Fruit fly (Drosophila melanogaster) whole organism, embryonic: Measurements from ENCODE around the gene IntS10.

Source experiments
- Abd-B ChIP-seq: fragments of 200-800 bp; sonication (Bioruptor generic); optimal IDR thresholded peaks from 2 replicates; lab custom pipeline; 2018; ENCODE audit warnings: missing biosample characterization, mild to moderate bottlenecking, missing genetic modification characterization, moderate library complexity
- Aef1 ChIP-seq: fragments of 200-800 bp; sonication (Bioruptor generic); IDR thresholded peaks from 3 replicates; pipeline ENCODE4 v1.3.6; 2022; ENCODE audit warnings: missing biosample characterization, missing genetic modification characterization
- B-H1 ChIP-seq: fragments of 200-800 bp; sonication (Bioruptor generic); IDR thresholded peaks from 3 replicates; pipeline ENCODE4 v1.3.6; 2022; ENCODE audit warnings: missing biosample characterization, missing genetic modification characterization
- CG10147 ChIP-seq: fragments of 200-800 bp; sonication (Bioruptor generic); optimal IDR thresholded peaks from 2 replicates; lab custom pipeline; 2019; ENCODE audit warnings: missing biosample characterization, mild to moderate bottlenecking, missing genetic modification characterization, moderate library complexity
- CG11093 ChIP-seq: fragments of 200-800 bp; sonication (Bioruptor generic); IDR thresholded peaks from 3 replicates; pipeline ENCODE4 v1.3.6; 2022; ENCODE audit warnings: missing biosample characterization, missing genetic modification characterization
- CG12071 ChIP-seq: fragments of 200-800 bp; sonication (Bioruptor generic); optimal IDR thresholded peaks from 3 replicates; lab custom pipeline; 2018; ENCODE audit warnings: missing biosample characterization, mild to moderate bottlenecking, missing genetic modification characterization
- CG12391 ChIP-seq: fragments of 200-800 bp; sonication (Bioruptor generic); optimal IDR thresholded peaks from 3 replicates; lab custom pipeline; 2018; ENCODE audit warnings: missing biosample characterization, mild to moderate bottlenecking, missing genetic modification characterization, moderate library complexity
- CG12659 ChIP-seq: fragments of 200-800 bp; sonication (Bioruptor generic); optimal IDR thresholded peaks from 3 replicates; lab custom pipeline; 2017; ENCODE audit warnings: mild to moderate bottlenecking, missing biosample characterization, missing genetic modification reagents, missing genetic modification characterization
- CG14441 ChIP-seq: fragments of 200-800 bp; sonication (Bioruptor generic); IDR thresholded peaks from 2 replicates; pipeline ENCODE4 v1.3.6; 2022; ENCODE audit warnings: missing biosample characterization, missing genetic modification characterization
- CG14710 ChIP-seq: fragments of 200-800 bp; sonication (Bioruptor generic); optimal IDR thresholded peaks from 3 replicates; lab custom pipeline; 2019; ENCODE audit warnings: missing biosample characterization, mild to moderate bottlenecking, missing genetic modification characterization, moderate library complexity
- CG15011 ChIP-seq: fragments of 200-800 bp; sonication (Bioruptor generic); optimal IDR thresholded peaks from 3 replicates; lab custom pipeline; 2018; ENCODE audit warnings: missing biosample characterization, mild to moderate bottlenecking, missing genetic modification characterization
- CG15269 ChIP-seq: fragments of 200-800 bp; sonication (Bioruptor generic); optimal IDR thresholded peaks from 2 replicates; lab custom pipeline; 2018; ENCODE audit warnings: missing biosample characterization, mild to moderate bottlenecking, missing genetic modification characterization, moderate library complexity
- CG16863 ChIP-seq: fragments of 200-800 bp; sonication (Bioruptor generic); optimal IDR thresholded peaks from 3 replicates; lab custom pipeline; 2016; ENCODE audit warnings: missing biosample characterization, missing genetic modification characterization
- CG17829 ChIP-seq: fragments of 200-800 bp; optimal IDR thresholded peaks from 2 replicates; lab custom pipeline; 2019; ENCODE audit warnings: missing biosample characterization, mild to moderate bottlenecking, missing genetic modification characterization, moderate library complexity
- CG2129 ChIP-seq: fragments of 200-800 bp; sonication (Bioruptor generic); IDR thresholded peaks from 2 replicates; pipeline ENCODE4 v1.3.6; 2022; ENCODE audit warnings: missing biosample characterization, missing genetic modification characterization; ENCODE audit not compliant: partially characterized antibody
- CG31441 ChIP-seq: fragments of 200-800 bp; sonication (Bioruptor generic); IDR thresholded peaks from 2 replicates; pipeline ENCODE4 v1.3.6; 2022; ENCODE audit warnings: missing biosample characterization, missing genetic modification characterization
- CG3407 ChIP-seq: fragments of 200-800 bp; sonication (Bioruptor generic); optimal IDR thresholded peaks from 2 replicates; lab custom pipeline; 2018; ENCODE audit warnings: missing biosample characterization, mild to moderate bottlenecking, missing genetic modification characterization
- CG34422 ChIP-seq: fragments of 200-800 bp; sonication (Bioruptor generic); IDR thresholded peaks from 3 replicates; pipeline ENCODE4 v1.3.6; 2022; ENCODE audit warnings: missing biosample characterization, missing genetic modification characterization
- CG4617 ChIP-seq: fragments of 200-800 bp; sonication (Bioruptor generic); optimal IDR thresholded peaks from 3 replicates; lab custom pipeline; 2016; ENCODE audit warnings: missing biosample characterization, missing genetic modification characterization, borderline replicate concordance
- CG6791 ChIP-seq: fragments of 200-800 bp; sonication (Bioruptor generic); IDR thresholded peaks from 3 replicates; pipeline ENCODE4 v1.3.6; 2022; ENCODE audit warnings: missing biosample characterization, missing genetic modification characterization; ENCODE audit not compliant: partially characterized antibody
- CG6813 ChIP-seq: fragments of 200-800 bp; sonication (Bioruptor generic); optimal IDR thresholded peaks from 2 replicates; lab custom pipeline; 2017; ENCODE audit warnings: missing biosample characterization, missing genetic modification characterization, mild to moderate bottlenecking, moderate library complexity, missing genetic modification reagents
- CG7372 ChIP-seq: fragments of 200-800 bp; sonication (Bioruptor generic); IDR thresholded peaks from 2 replicates; pipeline ENCODE4 v1.3.6; 2022; ENCODE audit warnings: missing biosample characterization, missing genetic modification characterization
- CHES-1-like ChIP-seq: fragments of 200-800 bp; sonication (Bioruptor generic); optimal IDR thresholded peaks from 2 replicates; lab custom pipeline; 2016; ENCODE audit warnings: missing biosample characterization, missing genetic modification characterization
- CTCF ChIP-seq: fragments of 200-800 bp; sonication (Bioruptor generic); optimal IDR thresholded peaks from 2 replicates; lab custom pipeline; 2017; ENCODE audit warnings: missing biosample characterization, mild to moderate bottlenecking, missing genetic modification characterization, moderate library complexity
- Doc3 ChIP-seq: fragments of 200-800 bp; sonication (Bioruptor generic); IDR thresholded peaks from 3 replicates; pipeline ENCODE4 v1.3.6; 2022; ENCODE audit warnings: missing biosample characterization, missing genetic modification characterization; ENCODE audit not compliant: partially characterized antibody
- Dp ChIP-seq: fragments of 200-800 bp; sonication (Bioruptor generic); optimal IDR thresholded peaks from 2 replicates; lab custom pipeline; 2018; ENCODE audit warnings: missing biosample characterization, mild to moderate bottlenecking, missing genetic modification characterization, moderate library complexity
- Hr51 ChIP-seq, 2 experiments: fragments of 200-800 bp; sonication (Bioruptor generic); optimal IDR thresholded peaks; 2 replicates in 1 of 2; 3 replicates in 1 of 2; lab custom pipeline; 2016 to 2018; ENCODE audit warnings: missing biosample characterization in 2 of 2, missing genetic modification characterization in 2 of 2, mild to moderate bottlenecking in 1 of 2, moderate library complexity in 1 of 2
- Med ChIP-seq: fragments of 200-800 bp; sonication (Bioruptor generic); peaks from one replicate; lab custom pipeline; 2016; ENCODE audit warnings: missing biosample characterization, missing genetic modification characterization, mild to moderate bottlenecking, inconsistent platforms, moderate library complexity
- NfI ChIP-seq: fragments of 200-800 bp; sonication (Bioruptor generic); optimal IDR thresholded peaks from 3 replicates; lab custom pipeline; 2018; ENCODE audit warnings: missing biosample characterization, mild to moderate bottlenecking, missing genetic modification characterization, moderate library complexity
- Oaz ChIP-seq: fragments of 200-800 bp; sonication (Bioruptor generic); IDR thresholded peaks from 2 replicates; pipeline ENCODE4 v1.3.6; 2022; ENCODE audit warnings: missing biosample characterization, missing genetic modification characterization
- Rfx ChIP-seq: fragments of 200-800 bp; sonication (Bioruptor generic); IDR thresholded peaks from 2 replicates; pipeline ENCODE4 v1.3.6; 2022; ENCODE audit warnings: missing biosample characterization, missing genetic modification characterization
- Side ChIP-seq: fragments of 200-800 bp; sonication (Bioruptor generic); optimal IDR thresholded peaks from 2 replicates; lab custom pipeline; 2016; ENCODE audit warnings: missing biosample characterization, missing genetic modification characterization
- Sox102F ChIP-seq: fragments of 200-800 bp; sonication (Bioruptor generic); optimal IDR thresholded peaks from 2 replicates; lab custom pipeline; 2018; ENCODE audit warnings: missing biosample characterization, mild to moderate bottlenecking, missing genetic modification characterization, moderate library complexity
- Taf1 ChIP-seq: fragments of 200-800 bp; sonication (Bioruptor generic); IDR thresholded peaks from 2 replicates; pipeline ENCODE4 v1.3.6; 2022; ENCODE audit warnings: missing biosample characterization, missing genetic modification characterization
- Trl ChIP-seq, 3 experiments: fragments of >200 bp in 2 of 3; fragments of 200-800 bp in 1 of 3; sonication (Bioruptor generic) in 1 of 3; optimal IDR thresholded peaks; 2 replicates in 1 of 3; 3 replicates in 2 of 3; lab custom pipeline; 2016 to 2017; ENCODE audit warnings: missing biosample characterization in 1 of 3, missing genetic modification characterization in 1 of 3
- Usf ChIP-seq: fragments of 200-800 bp; sonication (Bioruptor generic); optimal IDR thresholded peaks from 2 replicates; lab custom pipeline; 2017; ENCODE audit warnings: missing genotype, missing biosample characterization, missing genetic modification characterization
- ash1 ChIP-seq: fragments of 200-800 bp; sonication (Bioruptor generic); optimal IDR thresholded peaks from 2 replicates; lab custom pipeline; 2018; ENCODE audit warnings: missing biosample characterization, mild to moderate bottlenecking, missing genetic modification characterization
- bowl ChIP-seq: fragments of 200-800 bp; sonication (Bioruptor generic); IDR thresholded peaks from 2 replicates; pipeline ENCODE4 v1.3.6; 2022; ENCODE audit warnings: missing biosample characterization, missing genetic modification characterization
- br ChIP-seq: fragments of >200 bp; optimal IDR thresholded peaks from 2 replicates; lab custom pipeline; 2017
- dysf ChIP-seq: fragments of 200-800 bp; sonication (Bioruptor generic); IDR thresholded peaks from 3 replicates; pipeline ENCODE4 v1.3.6; 2022; ENCODE audit warnings: missing biosample characterization, missing genetic modification characterization
- grn ChIP-seq: fragments of 200-800 bp; sonication (Bioruptor generic); optimal IDR thresholded peaks from 3 replicates; lab custom pipeline; 2017; ENCODE audit warnings: missing biosample characterization, missing genetic modification characterization
- gro ChIP-seq: fragments of 200-800 bp; sonication (Bioruptor generic); optimal IDR thresholded peaks from 2 replicates; lab custom pipeline; 2016; ENCODE audit warnings: missing biosample characterization, missing genetic modification characterization
- hbn ChIP-seq: fragments of 200-800 bp; sonication (Bioruptor generic); IDR thresholded peaks from 2 replicates; pipeline ENCODE4 v1.3.6; 2022; ENCODE audit warnings: missing biosample characterization, missing genetic modification characterization; ENCODE audit not compliant: partially characterized antibody
- jumu ChIP-seq: fragments of 200-800 bp; sonication (Bioruptor generic); optimal IDR thresholded peaks from 3 replicates; lab custom pipeline; 2016; ENCODE audit warnings: missing biosample characterization, missing genetic modification characterization
- kah ChIP-seq: fragments of 200-800 bp; sonication (Bioruptor generic); optimal IDR thresholded peaks from 2 replicates; lab custom pipeline; 2018; ENCODE audit warnings: missing biosample characterization, mild to moderate bottlenecking, missing genetic modification characterization
- knrl ChIP-seq: fragments of 200-800 bp; sonication (Bioruptor generic); IDR thresholded peaks from 3 replicates; pipeline ENCODE4 v1.3.6; 2022; ENCODE audit warnings: missing biosample characterization, missing genetic modification characterization; ENCODE audit not compliant: partially characterized antibody
- lab ChIP-seq: fragments of 200-800 bp; sonication (Bioruptor generic); optimal IDR thresholded peaks from 3 replicates; lab custom pipeline; 2017; ENCODE audit warnings: missing biosample characterization, missing genetic modification characterization, mild to moderate bottlenecking, moderate library complexity, missing genetic modification reagents
- pfk ChIP-seq: fragments of 200-800 bp; sonication (Bioruptor generic); optimal IDR thresholded peaks from 2 replicates; lab custom pipeline; 2018; ENCODE audit warnings: missing biosample characterization, mild to moderate bottlenecking, missing genetic modification characterization, moderate library complexity
- psq ChIP-seq: fragments of 200-800 bp; sonication (Bioruptor generic); optimal IDR thresholded peaks from 2 replicates; lab custom pipeline; 2017; ENCODE audit warnings: missing biosample characterization, missing genetic modification characterization
- pum ChIP-seq: fragments of 200-800 bp; sonication (Bioruptor generic); optimal IDR thresholded peaks from 2 replicates; lab custom pipeline; 2016; ENCODE audit warnings: missing biosample characterization, missing genetic modification characterization
- zfh1 ChIP-seq: fragments of 200-800 bp; sonication (Bioruptor generic); IDR thresholded peaks from 3 replicates; pipeline ENCODE4 v1.3.6; 2022; ENCODE audit warnings: missing biosample characterization, missing genetic modification characterization

IntS10 gene

dm6 chr3L:3770823-3771222, 35.7 kb upstream of the IntS10 start (continued):
- peak; percentile 67 for TF ChIP-seq CG10147 (GFP tag; lab: Kevin White, UChicago)
- no peak for TF ChIP-seq CG2129 (GFP tag; lab: Robert Waterston, UW)
- TF ChIP-seq ash1 (GFP tag; lab: Kevin White, UChicago), result no peak
- TF ChIP-seq CG6813 (GFP tag; lab: Kevin White, UChicago), result no peak
- peak; percentile 90 for TF ChIP-seq Med (GFP tag; lab: Kevin White, UChicago)
- TF ChIP-seq Oaz (GFP tag; lab: Robert Waterston, UW), result no peak
- TF ChIP-seq jumu, result no peak
- no peak for TF ChIP-seq CG3407 (GFP tag; lab: Kevin White, UChicago)
- no peak for TF ChIP-seq B-H1 (GFP tag; lab: Robert Waterston, UW)
- no peak for TF ChIP-seq CG6791 (GFP tag; lab: Robert Waterston, UW)
- TF ChIP-seq Aef1 (GFP tag; lab: Robert Waterston, UW), result peak; percentile 45; the same call in 2 of the 3 replicates
- TF ChIP-seq Sox102F (GFP tag; lab: Kevin White, UChicago), result peak; percentile 59
- no peak for TF ChIP-seq psq (GFP tag; lab: Kevin White, UChicago)
- no peak for TF ChIP-seq grn (GFP tag; lab: Kevin White, UChicago)
- no peak for TF ChIP-seq hbn (GFP tag; lab: Robert Waterston, UW)
- TF ChIP-seq Trl (optimal IDR thresholded peaks at IDR 0.05; lab: Kevin White, UChicago), result no peak
- no peak for TF ChIP-seq Trl (GFP tag; optimal IDR thresholded peaks at IDR 0.05; lab: Kevin White, UChicago)
- no peak for TF ChIP-seq CG11093 (GFP tag; lab: Robert Waterston, UW)
- no peak for TF ChIP-seq pfk
- TF ChIP-seq CG4617 (GFP tag; lab: Kevin White, UChicago), result peak; percentile 1
- no peak for TF ChIP-seq CG34422 (GFP tag; lab: Robert Waterston, UW)
- TF ChIP-seq CG12071 (GFP tag; lab: Kevin White, UChicago), result peak; percentile 35
- no peak for TF ChIP-seq br (lab: Kevin White, UChicago)
- no peak for TF ChIP-seq CTCF (GFP tag; lab: Kevin White, UChicago)
- TF ChIP-seq Side (GFP tag; lab: Kevin White, UChicago), result no peak
- peak; percentile 42 for TF ChIP-seq gro
- TF ChIP-seq knrl (GFP tag; lab: Robert Waterston, UW), result no peak
- TF ChIP-seq pum (GFP tag; lab: Kevin White, UChicago), result no peak
- peak; percentile 62 for TF ChIP-seq CG15269 (tag; lab: Kevin White, UChicago)
- no peak for TF ChIP-seq kah (GFP tag; lab: Kevin White, UChicago)
- no peak for TF ChIP-seq Usf (GFP tag; lab: Kevin White, UChicago)
- no peak for TF ChIP-seq CG31441
- peak; percentile 20 for TF ChIP-seq CG12659 (GFP tag; lab: Kevin White, UChicago)
- peak; percentile 73 for TF ChIP-seq dysf (GFP tag; lab: Robert Waterston, UW)
- 0 out of 2 replicates have a peak, but pooled peaks have one; percentile 12 for TF ChIP-seq CG7372 (GFP tag; lab: Robert Waterston, UW)
- peak; percentile 37 for TF ChIP-seq CG12391 (tag; lab: Kevin White, UChicago)
- TF ChIP-seq NfI (GFP tag; lab: Kevin White, UChicago), result peak; percentile 68
- peak; percentile 57 for TF ChIP-seq lab (GFP tag; lab: Kevin White, UChicago)
- no peak for TF ChIP-seq Dp (GFP tag; lab: Kevin White, UChicago)
- TF ChIP-seq CG17829 (tag; lab: Kevin White, UChicago), result no peak
- TF ChIP-seq Rfx (GFP tag; lab: Robert Waterston, UW), result peak; percentile 71
- no peak for TF ChIP-seq CG15011 (GFP tag; lab: Kevin White, UChicago)
- TF ChIP-seq CG16863 (GFP tag; lab: Kevin White, UChicago), result no peak
- TF ChIP-seq Taf1, result 0 out of 2 replicates have a peak, but pooled peaks have one; percentile 16
- peak; percentile 18 to 72 for TF ChIP-seq Hr51 (GFP tag; optimal IDR thresholded peaks at IDR 0.05; lab: Kevin White, UChicago)
- no peak for TF ChIP-seq bowl (GFP tag; lab: Robert Waterston, UW)
- TF ChIP-seq Doc3, result no peak
- no peak for TF ChIP-seq CG14710 (tag; lab: Kevin White, UChicago)
- TF ChIP-seq CHES-1-like (GFP tag; lab: Kevin White, UChicago), result peak; percentile 27
- peak; percentile 14 for TF ChIP-seq Abd-B (GFP tag; lab: Kevin White, UChicago)
- TF ChIP-seq zfh1 (GFP tag; lab: Robert Waterston, UW), result no peak
- TF ChIP-seq CG14441 (GFP tag; lab: Robert Waterston, UW), result 0 out of 2 replicates have a peak, but pooled peaks have one; percentile 13
